Worm (Caenorhabditis elegans) whole organism, L1 larva: ENCODE measurements around the gene twk-8.

Experiments
- C04F5.9 ChIP-seq: sonication (generic microtip); optimal IDR thresholded peaks from 2 replicates; lab custom pipeline; 2016; ENCODE audit warnings: missing genetic modification characterization, missing compliant biosample characterization
- C16A3.4 ChIP-seq: fragments of 150-350 bp; optimal IDR thresholded peaks from 2 replicates; lab custom pipeline; 2014; ENCODE audit warnings: missing biosample characterization, missing genetic modification characterization
- F16B12.6 ChIP-seq: fragments of 150-350 bp; optimal IDR thresholded peaks from 2 replicates; lab custom pipeline; 2014; ENCODE audit warnings: missing biosample characterization, missing genetic modification characterization
- aha-1 ChIP-seq: fragments of 150-350 bp; optimal IDR thresholded peaks from 2 replicates; lab custom pipeline; 2014; ENCODE audit warnings: missing biosample characterization, missing genetic modification characterization
- alr-1 ChIP-seq: fragments of 200-800 bp; sonication (Bioruptor generic); optimal IDR thresholded peaks from 2 replicates; lab custom pipeline; 2018; ENCODE audit warnings: borderline replicate concordance, mild to moderate bottlenecking, missing genetic modification characterization, missing compliant biosample characterization
- blmp-1 ChIP-seq: fragments of 150-350 bp; optimal IDR thresholded peaks from 2 replicates; lab custom pipeline; 2014; ENCODE audit warnings: missing biosample characterization, missing genetic modification characterization
- ceh-8 ChIP-seq: fragments of 200-800 bp; sonication (Bioruptor generic); optimal IDR thresholded peaks from 2 replicates; lab custom pipeline; 2018; ENCODE audit warnings: mild to moderate bottlenecking, missing genetic modification characterization, moderate library complexity, missing compliant biosample characterization
- ces-1 ChIP-seq: fragments of 150-350 bp; optimal IDR thresholded peaks from 2 replicates; lab custom pipeline; 2014; ENCODE audit warnings: missing biosample characterization, missing genetic modification reagents, missing genetic modification characterization
- dpl-1 ChIP-seq, 3 experiments: fragments of 150-350 bp in 2 of 3; sonication (generic microtip) in 1 of 3; optimal IDR thresholded peaks; 2 replicates each; lab custom pipeline; 2014 to 2017; ENCODE audit warnings: missing biosample characterization in 3 of 3, missing genetic modification characterization in 3 of 3, missing genetic modification reagents in 3 of 3
- elt-2 ChIP-seq: sonication (generic microtip); optimal IDR thresholded peaks from 2 replicates; lab custom pipeline; 2016; ENCODE audit warnings: missing genetic modification characterization, mild to moderate bottlenecking, inconsistent platforms, missing compliant biosample characterization, missing genetic modification reagents
- ets-5 ChIP-seq: fragments of 200-800 bp; sonication (Bioruptor generic); IDR thresholded peaks from 2 replicates; pipeline ENCODE4 v1.3.6; 2022; ENCODE audit warnings: missing genetic modification characterization, missing compliant biosample characterization
- fkh-10 ChIP-seq: sonication (generic microtip); optimal IDR thresholded peaks from 2 replicates; lab custom pipeline; 2017; ENCODE audit warnings: missing biosample characterization, missing genetic modification reagents, missing genetic modification characterization
- fos-1 ChIP-seq: fragments of 150-350 bp; optimal IDR thresholded peaks from 2 replicates; lab custom pipeline; 2014; ENCODE audit warnings: missing biosample characterization, missing genetic modification characterization
- grh-1 ChIP-seq: fragments of 200-800 bp; sonication (Bioruptor generic); IDR thresholded peaks from 2 replicates; pipeline ENCODE4 v1.3.6; 2022; ENCODE audit warnings: missing genetic modification reagents, missing genetic modification characterization, missing compliant biosample characterization
- isw-1 ChIP-seq: fragments of 200-800 bp; sonication (Bioruptor generic); IDR thresholded peaks from 2 replicates; pipeline ENCODE4 v1.3.6; 2022; ENCODE audit warnings: missing genetic modification characterization, missing compliant biosample characterization
- jun-1 ChIP-seq: fragments of 150-350 bp; optimal IDR thresholded peaks from 2 replicates; lab custom pipeline; 2014; ENCODE audit warnings: missing biosample characterization, missing genetic modification reagents, missing genetic modification characterization
- lin-13 ChIP-seq: fragments of 150-350 bp; optimal IDR thresholded peaks from 2 replicates; lab custom pipeline; 2014; ENCODE audit warnings: missing biosample characterization, missing genetic modification reagents, missing genetic modification characterization
- lin-14 ChIP-seq: fragments of 200-800 bp; sonication (Bioruptor generic); optimal IDR thresholded peaks from 2 replicates; lab custom pipeline; 2018; ENCODE audit warnings: mild to moderate bottlenecking, missing genetic modification characterization, moderate library complexity, missing compliant biosample characterization
- lin-35 ChIP-seq, 2 experiments: fragments of 150-350 bp; optimal IDR thresholded peaks; 2 replicates each; lab custom pipeline; 2014; ENCODE audit warnings: missing biosample characterization in 2 of 2, missing genetic modification characterization in 2 of 2, missing genetic modification reagents in 2 of 2
- lir-3 ChIP-seq: sonication (generic microtip); optimal IDR thresholded peaks from 2 replicates; lab custom pipeline; 2016; ENCODE audit warnings: mild to moderate bottlenecking, missing genetic modification characterization, moderate library complexity, missing compliant biosample characterization; ENCODE audit not compliant: poor library complexity
- mab-9 ChIP-seq: fragments of 200-800 bp; sonication (Bioruptor generic); IDR thresholded peaks from 2 replicates; pipeline ENCODE4 v1.3.6; 2022; ENCODE audit warnings: missing genetic modification reagents, missing genetic modification characterization, missing compliant biosample characterization
- mdl-1 ChIP-seq, 2 experiments: fragments of 150-350 bp; optimal IDR thresholded peaks; 2 replicates each; lab custom pipeline; 2014 to 2017; ENCODE audit warnings: missing biosample characterization in 2 of 2, missing genetic modification characterization in 2 of 2, inconsistent platforms in 1 of 2
- mep-1 ChIP-seq: fragments of 150-350 bp; optimal IDR thresholded peaks from 2 replicates; lab custom pipeline; 2014; ENCODE audit warnings: missing biosample characterization, missing genetic modification characterization
- nhr-11 ChIP-seq: fragments of 150-350 bp; optimal IDR thresholded peaks from 2 replicates; lab custom pipeline; 2014; ENCODE audit warnings: missing biosample characterization, missing genetic modification characterization
- nhr-12 ChIP-seq: sonication (generic microtip); optimal IDR thresholded peaks from 2 replicates; lab custom pipeline; 2017; ENCODE audit warnings: missing biosample characterization, missing genetic modification characterization
- nhr-237 ChIP-seq: fragments of 150-350 bp; optimal IDR thresholded peaks from 2 replicates; lab custom pipeline; 2014; ENCODE audit warnings: missing biosample characterization, missing genetic modification characterization
- nhr-28 ChIP-seq: fragments of 150-350 bp; optimal IDR thresholded peaks from 2 replicates; lab custom pipeline; 2014; ENCODE audit warnings: missing biosample characterization, missing genetic modification characterization
- nhr-47 ChIP-seq: sonication (generic microtip); optimal IDR thresholded peaks from 2 replicates; lab custom pipeline; 2016; ENCODE audit warnings: mild to moderate bottlenecking, missing genetic modification characterization, moderate library complexity, missing compliant biosample characterization
- nhr-77 ChIP-seq: fragments of 150-350 bp; optimal IDR thresholded peaks from 2 replicates; lab custom pipeline; 2014; ENCODE audit warnings: missing biosample characterization, missing genetic modification characterization
- nhr-84 ChIP-seq: sonication (generic microtip); optimal IDR thresholded peaks from 2 replicates; lab custom pipeline; 2017; ENCODE audit warnings: missing biosample characterization, missing genetic modification characterization
- nhr-90 ChIP-seq: sonication (generic microtip); optimal IDR thresholded peaks from 2 replicates; lab custom pipeline; 2016; ENCODE audit warnings: mild to moderate bottlenecking, missing genetic modification characterization, missing compliant biosample characterization; ENCODE audit not compliant: poor library complexity
- pag-3 ChIP-seq: sonication (generic microtip); optimal IDR thresholded peaks from 2 replicates; lab custom pipeline; 2017; ENCODE audit warnings: missing genetic modification characterization, mild to moderate bottlenecking, missing compliant biosample characterization, antibody characterized with exemption, borderline replicate concordance; ENCODE audit not compliant: insufficient read depth
- pqm-1 ChIP-seq: sonication (generic microtip); optimal IDR thresholded peaks from 3 replicates; lab custom pipeline; 2017; ENCODE audit warnings: missing biosample characterization, missing genetic modification characterization
- skn-1 ChIP-seq: fragments of 150-350 bp; optimal IDR thresholded peaks from 2 replicates; lab custom pipeline; 2014; ENCODE audit warnings: missing biosample characterization, missing genetic modification characterization
- snpc-4 ChIP-seq: fragments of 150-350 bp; optimal IDR thresholded peaks from 2 replicates; lab custom pipeline; 2014; ENCODE audit warnings: missing biosample characterization, missing genetic modification characterization
- snu-23 ChIP-seq: sonication (generic microtip); optimal IDR thresholded peaks from 2 replicates; lab custom pipeline; 2016; ENCODE audit warnings: missing genetic modification characterization, missing compliant biosample characterization
- sox-4 ChIP-seq: sonication (generic microtip); optimal IDR thresholded peaks from 2 replicates; lab custom pipeline; 2016; ENCODE audit warnings: missing genetic modification characterization, missing compliant biosample characterization
- swsn-7 ChIP-seq: sonication (generic microtip); optimal IDR thresholded peaks from 2 replicates; lab custom pipeline; 2016; ENCODE audit warnings: missing genetic modification characterization, missing compliant biosample characterization
- tbx-2 ChIP-seq: sonication (generic microtip); optimal IDR thresholded peaks from 2 replicates; lab custom pipeline; 2016; ENCODE audit warnings: missing genetic modification characterization, missing compliant biosample characterization
- tlp-1 ChIP-seq: fragments of 150-350 bp; optimal IDR thresholded peaks from 2 replicates; lab custom pipeline; 2014; ENCODE audit warnings: missing biosample characterization, missing genetic modification characterization
- unc-130 ChIP-seq: fragments of 150-350 bp; optimal IDR thresholded peaks from 2 replicates; lab custom pipeline; 2017; ENCODE audit warnings: missing biosample characterization, missing genetic modification characterization, inconsistent platforms
- unc-30 ChIP-seq: sonication (generic microtip); optimal IDR thresholded peaks from 2 replicates; lab custom pipeline; 2017; ENCODE audit warnings: missing biosample characterization, missing genetic modification characterization
- unc-98 ChIP-seq: fragments of 200-800 bp; sonication (Bioruptor generic); IDR thresholded peaks from 2 replicates; pipeline ENCODE4 v1.3.6; 2022; ENCODE audit warnings: missing genetic modification characterization, missing compliant biosample characterization
- zip-4 ChIP-seq: fragments of 200-800 bp; sonication (Bioruptor generic); optimal IDR thresholded peaks from 2 replicates; lab custom pipeline; 2018; ENCODE audit warnings: mild to moderate bottlenecking, missing genetic modification characterization, moderate library complexity, missing compliant biosample characterization

twk-8 gene

ce11 chrIV:9093932-9094331 lies 11.8 kb downstream of the twk-8 start, which contains the start of gene lpl-1:
TSS of gene lpl-1 (minus strand) at chrIV:9094032.
- TF ChIP-seq nhr-237 (tag; lab: Kevin White, UChicago) (no peak), fkh-10 (GFP tag; lab: Kevin White, UChicago) (no peak), mab-9 (GFP tag; lab: Robert Waterston, UW) (no peak), pag-3 (tag; lab: Kevin White, UChicago) (no peak)

ce11 chrIV:9094356-9094755 lies 12.2 kb downstream of the twk-8 start, which contains the start of gene mrpl-42:
TSS of gene mrpl-42 (minus strand) at chrIV:9094456.
- TF ChIP-seq ces-1 (GFP tag; lab: Kevin White, UChicago) = no peak
- TF ChIP-seq nhr-47 (tag; lab: Kevin White, UChicago) = no peak
- TF ChIP-seq aha-1 (tag; lab: Kevin White, UChicago) = no peak
- no peak for TF ChIP-seq C04F5.9
- TF ChIP-seq ceh-8 (GFP tag; lab: Kevin White, UChicago) = no peak

ce11 chrIV:9095553-9095952 lies 13.4 kb downstream of the twk-8 start, which contains the start of gene icln-1:
TSS of gene icln-1 (minus strand) at chrIV:9095653.
- no peak for TF ChIP-seq nhr-84 (tag; lab: Kevin White, UChicago)
- no peak for TF ChIP-seq isw-1 (GFP tag; lab: Robert Waterston, UW)
- TF ChIP-seq pqm-1 (tag; lab: Kevin White, UChicago) = no peak
- TF ChIP-seq snu-23 (GFP tag; lab: Kevin White, UChicago) = no peak

- TF ChIP-seq snpc-4 (tag; lab: Kevin White, UChicago) (no peak), C16A3.4 (no peak), mdl-1 (tag; optimal IDR thresholded peaks at IDR 0.05; lab: Kevin White, UChicago) (peak in 1 of 2 experiments; percentile 28), ceh-8 (GFP tag; lab: Kevin White, UChicago) (no peak), fkh-10 (GFP tag; lab: Kevin White, UChicago) (no peak), nhr-28 (tag; lab: Kevin White, UChicago) (no peak), isw-1 (GFP tag; lab: Robert Waterston, UW) (no peak), lir-3 (no peak), unc-98 (no peak), elt-2 (tag; lab: Kevin White, UChicago) (no peak), nhr-84 (tag; lab: Kevin White, UChicago) (no peak), F16B12.6 (tag; lab: Kevin White, UChicago) (peak; percentile 90), grh-1 (GFP tag; lab: Robert Waterston, UW) (no peak), nhr-11 (tag; lab: Kevin White, UChicago) (no peak), swsn-7 (tag; lab: Kevin White, UChicago) (peak; percentile 10), sox-4 (tag; lab: Kevin White, UChicago) (no peak), pqm-1 (tag; lab: Kevin White, UChicago) (no peak), jun-1 (tag; lab: Kevin White, UChicago) (no peak), nhr-12 (tag; lab: Kevin White, UChicago) (no peak), nhr-90 (tag; lab: Kevin White, UChicago) (no peak), unc-130 (tag; lab: Kevin White, UChicago) (no peak), tbx-2 (tag; lab: Kevin White, UChicago) (peak; percentile 14), blmp-1 (tag; lab: Kevin White, UChicago) (no peak), lin-35 (GFP tag; optimal IDR thresholded peaks at IDR 0.05; lab: Kevin White, UChicago) (peak; percentile 60 to 75), unc-30 (no peak), mep-1 (peak; percentile 43), skn-1 (tag; lab: Kevin White, UChicago) (peak; percentile 25), dpl-1 (GFP tag; optimal IDR thresholded peaks at IDR 0.05; lab: Kevin White, UChicago) (peak; percentile 65 to 70 (median 70)), fos-1 (tag; lab: Kevin White, UChicago) (no peak), ces-1 (GFP tag; lab: Kevin White, UChicago) (no peak), zip-4 (GFP tag; lab: Kevin White, UChicago) (no peak), nhr-47 (tag; lab: Kevin White, UChicago) (peak; percentile 35), ets-5 (no peak), lin-13 (GFP tag; lab: Kevin White, UChicago) (no peak), nhr-77 (tag; lab: Kevin White, UChicago) (no peak), tlp-1 (tag; lab: Kevin White, UChicago) (no peak), lin-14 (GFP tag; lab: Kevin White, UChicago) (no peak), alr-1 (no peak)
These were observed 14.2 kb downstream of the twk-8 start, which contains the start of the genes znf-706 and cpna-3 for ce11 chrIV:9096160-9096879. TSS of gene znf-706 (minus strand) at chrIV:9096231. TSS of gene cpna-3 (plus strand) at chrIV:9096842.
